Fruit fly (Drosophila melanogaster) whole organism, adult: ENCODE results near the gene gammaTub37C.

Experiments
- CG14711 ChIP-seq: fragments of 200-800 bp; sonication (Bioruptor generic); optimal IDR thresholded peaks from 2 replicates; lab custom pipeline; 2018; ENCODE audit warnings: missing biosample characterization, mild to moderate bottlenecking, missing genetic modification characterization, moderate library complexity
- Crg-1 ChIP-seq: fragments of 200-800 bp; sonication (Bioruptor generic); optimal IDR thresholded peaks from 2 replicates; lab custom pipeline; 2016; ENCODE audit warnings: missing biosample characterization, missing genetic modification characterization
- Mnt ChIP-seq: fragments of 200-800 bp; sonication (Bioruptor generic); optimal IDR thresholded peaks from 2 replicates; lab custom pipeline; 2016; ENCODE audit warnings: missing biosample characterization, mild to moderate bottlenecking, missing genetic modification characterization
- cic ChIP-seq: fragments of 200-800 bp; sonication (Bioruptor generic); optimal IDR thresholded peaks from 2 replicates; lab custom pipeline; 2017; ENCODE audit warnings: missing biosample characterization, mild to moderate bottlenecking, missing genetic modification characterization, moderate library complexity
- kay ChIP-seq: fragments of 200-800 bp; sonication (Bioruptor generic); peaks from one replicate; lab custom pipeline; 2016; ENCODE audit warnings: missing biosample characterization, missing genetic modification characterization, borderline replicate concordance

dm6 chr2L:19139751-19140150 lies 45.8 kb downstream of the gammaTub37C start:
- TF ChIP-seq CG14711 (tag; lab: Kevin White, UChicago) (no peak), Mnt (no peak), kay (GFP tag; lab: Kevin White, UChicago) (no peak), Crg-1 (no peak), cic (GFP tag; lab: Kevin White, UChicago) (no peak)
